Fruit fly (Drosophila melanogaster): ENCODE data around the gene mthl5.

The mthl5 gene

DNA sequence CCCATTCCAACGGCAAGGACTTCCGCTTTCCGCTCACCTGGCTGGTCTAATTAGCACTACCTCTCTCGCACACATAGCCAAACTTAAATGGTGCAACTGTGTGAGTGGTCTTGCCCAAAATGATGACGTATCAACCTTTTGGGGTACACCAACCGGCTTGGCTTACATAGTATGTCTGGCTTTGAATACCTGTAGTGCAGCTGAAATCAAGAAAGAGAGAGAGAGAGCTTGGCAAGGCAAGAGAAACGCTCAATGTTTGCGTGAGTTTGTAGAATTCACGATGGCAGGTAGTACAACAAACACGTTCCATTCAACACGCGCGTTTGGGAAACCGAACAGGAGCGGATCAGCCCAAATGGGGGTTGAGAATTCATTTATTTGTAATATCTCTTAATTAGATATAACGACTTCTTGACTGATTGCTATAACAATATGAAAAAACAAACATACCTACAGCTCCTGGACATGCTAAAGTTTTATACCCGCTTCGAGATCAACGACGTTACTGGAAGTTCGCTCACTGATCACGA is 1.1 kb upstream of the mthl5 start (continued):
- no peak for TF ChIP-seq CG15011 (GFP tag; optimal IDR thresholded peaks at IDR 0.05)
- TF ChIP-seq CG14441 (GFP tag; IDR thresholded peaks at IDR 0.05) = no peak
- peak; percentile 63 to 64 for TF ChIP-seq Trl (optimal IDR thresholded peaks at IDR 0.05)
- no peak for TF ChIP-seq Trl (GFP tag; optimal IDR thresholded peaks at IDR 0.05)
- peak; percentile 39 for TF ChIP-seq BEAF-32 (GFP tag; optimal IDR thresholded peaks at IDR 0.05)
- no peak for TF ChIP-seq zen2 (GFP tag; IDR thresholded peaks at IDR 0.05; ENCODE audit: partially characterized antibody)
- TF ChIP-seq Hr51 (GFP tag; optimal IDR thresholded peaks at IDR 0.05) = no peak
- TF ChIP-seq zfh1 (GFP tag; IDR thresholded peaks at IDR 0.05) = no peak
- no peak for TF ChIP-seq salm (tag; optimal IDR thresholded peaks at IDR 0.05)
- TF ChIP-seq bbx (GFP tag; IDR thresholded peaks at IDR 0.05; ENCODE audit: partially characterized antibody) = peak; percentile 41; the same call in 1 of the 2 replicates
- TF ChIP-seq CG33557 (GFP tag; optimal IDR thresholded peaks at IDR 0.05) = no peak
- no peak for TF ChIP-seq prd (optimal IDR thresholded peaks at IDR 0.05)
- TF ChIP-seq prd (GFP tag; IDR thresholded peaks at IDR 0.05) = peak; percentile 33; the same call in 1 of the 3 replicates
- peak; percentile 68 for TF ChIP-seq Vsx1 (GFP tag; optimal IDR thresholded peaks at IDR 0.05)
- no peak for TF ChIP-seq disco-r (GFP tag; optimal IDR thresholded peaks at IDR 0.05)
- 0 out of 2 replicates have a peak, but pooled peaks have one; percentile 18 for TF ChIP-seq NFAT (GFP tag; IDR thresholded peaks at IDR 0.05)
- no peak for TF ChIP-seq Gsc (GFP tag; IDR thresholded peaks at IDR 0.05)
- TF ChIP-seq inv (GFP tag; IDR thresholded peaks at IDR 0.05; ENCODE audit: partially characterized antibody) = peak; percentile 10; the same call in 1 of the 2 replicates
- peak; percentile 41 for TF ChIP-seq dm (GFP tag; optimal IDR thresholded peaks at IDR 0.05)
- no peak for TF ChIP-seq CG11695 (GFP tag; IDR thresholded peaks at IDR 0.05)
- no peak for TF ChIP-seq lola (GFP tag; optimal IDR thresholded peaks at IDR 0.05)
- peak; percentile 17 for TF ChIP-seq Dad (GFP tag; optimal IDR thresholded peaks at IDR 0.05)
- TF ChIP-seq cg (GFP tag; optimal IDR thresholded peaks at IDR 0.05) = peak; percentile 81

DNA sequence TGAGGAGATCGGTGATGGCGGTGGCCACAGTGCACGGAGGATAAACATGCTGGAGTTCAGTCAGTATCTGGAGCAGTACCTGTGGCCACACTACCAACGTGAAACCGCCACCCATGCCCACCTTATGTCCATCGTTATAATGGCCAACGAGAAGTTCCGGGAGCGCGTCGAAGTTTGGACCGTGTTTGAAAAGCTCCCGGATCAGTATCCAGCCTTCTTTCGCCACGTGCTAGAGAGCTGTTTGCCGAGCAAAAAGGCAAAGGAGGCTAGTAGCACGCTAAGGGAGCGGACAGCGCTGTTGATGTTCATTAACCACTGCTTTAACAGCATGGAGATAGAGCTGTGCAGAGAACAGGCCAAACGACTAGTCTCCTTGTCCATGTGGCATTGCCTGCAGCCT is 3.8 kb downstream of the mthl5 start:
- TF ChIP-seq Neu2 (GFP tag; optimal IDR thresholded peaks at IDR 0.05; ENCODE audit: borderline replicate concordance) = no peak
- no peak for TF ChIP-seq slou (GFP tag; optimal IDR thresholded peaks at IDR 0.05)
- 0 out of 3 replicates have a peak, but pooled peaks have one; percentile 26 for TF ChIP-seq ken (GFP tag; IDR thresholded peaks at IDR 0.05)
- TF ChIP-seq gcm2 (GFP tag; optimal IDR thresholded peaks at IDR 0.05) = no peak
- TF ChIP-seq Ets65A (GFP tag) = peak; percentile 55
- peak; percentile 68 for TF ChIP-seq D (optimal IDR thresholded peaks at IDR 0.05)
- no peak for TF ChIP-seq D (GFP tag; optimal IDR thresholded peaks at IDR 0.05)

DNA sequence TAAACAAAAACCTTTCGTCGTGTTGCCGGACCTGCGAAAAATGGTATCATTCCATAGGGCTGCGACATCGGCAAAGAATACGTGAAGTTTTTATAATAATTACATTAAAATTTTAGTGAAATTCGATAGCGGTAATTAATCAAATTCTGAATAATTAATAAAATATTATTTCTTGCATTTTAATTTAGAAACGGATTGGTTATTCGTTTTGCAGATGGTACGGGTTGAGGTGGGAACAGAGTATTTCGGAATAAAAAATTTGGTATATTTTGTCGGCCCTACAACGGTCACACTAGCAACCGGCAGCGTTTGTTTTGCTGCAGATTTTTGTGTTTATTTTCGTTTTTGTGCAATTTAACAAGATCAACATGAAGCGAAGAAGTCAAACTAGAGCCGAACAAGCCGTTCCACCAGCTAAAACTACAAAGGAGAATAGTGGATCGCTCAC is 4.4 kb downstream of the mthl5 start, which contains the start of the genes CG6962 and CG31368:
Gene CG6962, minus strand, starts transcription at position 29 of the 448 bp plus-strand sequence.
Gene CG31368, plus strand, starts transcription at position 285 of the 448 bp plus-strand sequence.
- TF ChIP-seq kay (GFP tag; optimal IDR thresholded peaks at IDR 0.05) (peak; percentile 78), Sin3A (optimal IDR thresholded peaks at IDR 0.05) (peak; percentile 86), knrl (GFP tag; IDR thresholded peaks at IDR 0.05; ENCODE audit: partially characterized antibody) (peak; percentile 54; the same call in 1 of the 3 replicates), Hr39 (optimal IDR thresholded peaks at IDR 0.05) (no peak), Dad (GFP tag; optimal IDR thresholded peaks at IDR 0.05) (peak; percentile 66), CG8944 (GFP tag; optimal IDR thresholded peaks at IDR 0.05) (peak; percentile 64), Ssrp (tag; optimal IDR thresholded peaks at IDR 0.05) (peak; percentile 89), CkIIα-i1 (GFP tag; IDR thresholded peaks at IDR 0.05) (peak; percentile 14; the same call in 1 of the 2 replicates), BEAF-32 (GFP tag; optimal IDR thresholded peaks at IDR 0.05) (peak; percentile 60), Rfx (GFP tag; IDR thresholded peaks at IDR 0.05) (peak; percentile 91), ssp (GFP tag; IDR thresholded peaks at IDR 0.05) (peak; percentile 98), CG9817 (tag; optimal IDR thresholded peaks at IDR 0.05) (peak; percentile 92), sob (GFP tag; IDR thresholded peaks at IDR 0.05) (peak; percentile 86), HHEX (GFP tag; optimal IDR thresholded peaks at IDR 0.05) (peak; percentile 65), NK7.1 (GFP tag; optimal IDR thresholded peaks at IDR 0.05) (no peak), Fer1 (GFP tag; optimal IDR thresholded peaks at IDR 0.05) (peak; percentile 70), bigmax (GFP tag; optimal IDR thresholded peaks at IDR 0.05) (no peak), Oaz (GFP tag; IDR thresholded peaks at IDR 0.05) (peak; percentile 59), CG7271 (tag; optimal IDR thresholded peaks at IDR 0.05) (peak; percentile 48), ham (GFP tag; IDR thresholded peaks at IDR 0.05) (no peak), chif (GFP tag; optimal IDR thresholded peaks at IDR 0.05) (peak; percentile 4 to 75), CG33213 (GFP tag; optimal IDR thresholded peaks at IDR 0.05) (peak; percentile 59)

Measured in whole organism, embryonic.